In genomic region chr3L:21617354-21617753, dm6 we compare ENCODE assay signal across 1 fruit fly cellular context.
TF ChIP-seq lines count a peak whose summit lies in the region.

TSS of gene S1P (minus strand) at chr3L:21617376.
TSS of gene CG11307 (plus strand) at chr3L:21617623.

TF ChIP-seq in whole organism, embryonic, 481 proteins besides CTCF, POLR2A, EP300 and RAD21 (continued from another document):
- TF ChIP-seq danr (GFP tag; IDR thresholded peaks at IDR 0.05; lab: Robert Waterston, UW): no peak
- TF ChIP-seq CG2889 (GFP tag; IDR thresholded peaks at IDR 0.05; lab: Robert Waterston, UW): no peak
- TF ChIP-seq CG10366 (GFP tag; IDR thresholded peaks at IDR 0.05; lab: Robert Waterston, UW): no peak
- TF ChIP-seq fd3F (GFP tag; optimal IDR thresholded peaks at IDR 0.05; lab: Kevin White, UChicago): no peak
- no peak for TF ChIP-seq CG17186 (GFP tag; optimal IDR thresholded peaks at IDR 0.05; lab: Kevin White, UChicago)
- no peak for TF ChIP-seq TFAM (GFP tag; optimal IDR thresholded peaks at IDR 0.05; lab: Kevin White, UChicago)
- no peak for TF ChIP-seq GATAe (GFP tag; conservative IDR thresholded peaks at IDR 0.05; lab: Robert Waterston, UW)
- TF ChIP-seq NC2α (GFP tag; optimal IDR thresholded peaks at IDR 0.05; lab: Kevin White, UChicago): no peak
- no peak for TF ChIP-seq CG16863 (GFP tag; optimal IDR thresholded peaks at IDR 0.05; lab: Kevin White, UChicago)
- no peak for TF ChIP-seq Atf6 (GFP tag; IDR thresholded peaks at IDR 0.05; lab: Robert Waterston, UW)
- no peak for TF ChIP-seq eyg (GFP tag; optimal IDR thresholded peaks at IDR 0.05; lab: Kevin White, UChicago)
TF ChIP-seq in whole organism, embryonic: peak in this region for 27.
